Worm (Caenorhabditis elegans) whole organism, young adult: ENCODE measurements around the gene F41C6.7.

Experiments used
- F57C9.4 ChIP-seq: sonication (generic microtip); optimal IDR thresholded peaks from 2 replicates; lab custom pipeline; 2017; ENCODE audit warnings: mild to moderate bottlenecking, missing genetic modification characterization, missing compliant biosample characterization
- T07F8.4 ChIP-seq: sonication (generic microtip); optimal IDR thresholded peaks from 2 replicates; lab custom pipeline; 2016; ENCODE audit warnings: mild to moderate bottlenecking, missing genetic modification characterization, moderate library complexity, missing compliant biosample characterization
- Y53G8AR.9 ChIP-seq: fragments of 200-800 bp; sonication (Bioruptor generic); conservative IDR thresholded peaks from 2 replicates; pipeline ENCODE4 v1.3.6; 2022; ENCODE audit warnings: missing genetic modification reagents, missing genetic modification characterization, missing compliant biosample characterization
- Y95B8A.8 ChIP-seq: fragments of 200-800 bp; sonication (Bioruptor generic); IDR thresholded peaks from 2 replicates; pipeline ENCODE4 v1.3.6; 2022; ENCODE audit warnings: missing genetic modification reagents, missing genetic modification characterization, missing compliant biosample characterization
- ama-1 ChIP-seq, 3 experiments: fragments of 150-350 bp in 1 of 3; sonication (generic microtip) in 2 of 3; optimal IDR thresholded peaks; 2 replicates each; lab custom pipeline; 2014 to 2018; ENCODE audit warnings: missing biosample characterization in 2 of 3, missing genetic modification characterization in 2 of 3, missing genetic modification reagents in 2 of 3
- atf-7 ChIP-seq: sonication (generic microtip); optimal IDR thresholded peaks from 2 replicates; lab custom pipeline; 2017; ENCODE audit warnings: mild to moderate bottlenecking, missing genetic modification characterization, missing compliant biosample characterization
- attf-5 ChIP-seq: fragments of 200-800 bp; sonication (Bioruptor generic); optimal IDR thresholded peaks from 2 replicates; lab custom pipeline; 2018; ENCODE audit warnings: mild to moderate bottlenecking, missing genetic modification characterization, missing compliant biosample characterization
- cebp-1 ChIP-seq, 2 experiments: fragments of 200-800 bp in 1 of 2; sonication (Bioruptor generic) in 1 of 2; sonication (generic microtip) in 1 of 2; IDR thresholded peaks in 1 of 2; optimal IDR thresholded peaks in 1 of 2; 2 replicates each; pipeline versions ENCODE4 v1.3.6 to Lab custom; 2017 to 2022; ENCODE audit warnings: missing compliant biosample characterization in 2 of 2, missing genetic modification characterization in 2 of 2, mild to moderate bottlenecking in 1 of 2, missing genetic modification reagents in 1 of 2, moderate library complexity in 1 of 2
- ceh-100 ChIP-seq: fragments of 200-800 bp; sonication (Bioruptor generic); IDR thresholded peaks from 2 replicates; pipeline ENCODE4 v1.3.6; 2022; ENCODE audit warnings: missing genetic modification reagents, missing genetic modification characterization, missing compliant biosample characterization
- ceh-40 ChIP-seq: fragments of 200-800 bp; sonication (Bioruptor generic); IDR thresholded peaks from 2 replicates; pipeline ENCODE4 v1.3.6; 2022; ENCODE audit warnings: missing genetic modification characterization, missing compliant biosample characterization
- ceh-58 ChIP-seq: fragments of 200-800 bp; sonication (Bioruptor generic); IDR thresholded peaks from 2 replicates; pipeline ENCODE4 v1.3.6; 2022; ENCODE audit warnings: missing genetic modification characterization, missing compliant biosample characterization
- dpff-1 ChIP-seq: sonication (generic microtip); optimal IDR thresholded peaks from 2 replicates; lab custom pipeline; 2017; ENCODE audit warnings: mild to moderate bottlenecking, missing genetic modification characterization, missing compliant biosample characterization
- ets-4 ChIP-seq: fragments of 200-800 bp; sonication (Bioruptor generic); optimal IDR thresholded peaks from 2 replicates; lab custom pipeline; 2018; ENCODE audit warnings: mild to moderate bottlenecking, missing genetic modification characterization, missing compliant biosample characterization
- gei-17 ChIP-seq: fragments of 200-800 bp; sonication (Bioruptor generic); optimal IDR thresholded peaks from 2 replicates; lab custom pipeline; 2018; ENCODE audit warnings: mild to moderate bottlenecking, missing genetic modification characterization, missing compliant biosample characterization
- hlh-12 ChIP-seq: sonication (generic microtip); optimal IDR thresholded peaks from 2 replicates; lab custom pipeline; 2016; ENCODE audit warnings: missing genetic modification characterization, missing compliant biosample characterization
- lag-1 ChIP-seq: fragments of 200-800 bp; sonication (Bioruptor generic); IDR thresholded peaks from 2 replicates; pipeline ENCODE4 v1.3.6; 2022; ENCODE audit warnings: missing genetic modification reagents, missing genetic modification characterization, missing compliant biosample characterization
- lin-26 ChIP-seq: fragments of 200-800 bp; sonication (Bioruptor generic); IDR thresholded peaks from 2 replicates; pipeline ENCODE4 v1.3.6; 2022; ENCODE audit warnings: missing genetic modification reagents, missing genetic modification characterization, missing compliant biosample characterization
- lir-1 ChIP-seq: fragments of 200-800 bp; sonication (Bioruptor generic); conservative IDR thresholded peaks from 2 replicates; pipeline ENCODE4 v1.3.6; 2022; ENCODE audit warnings: missing genetic modification reagents, missing genetic modification characterization, missing compliant biosample characterization
- madf-3 ChIP-seq: fragments of 200-800 bp; sonication (Bioruptor generic); IDR thresholded peaks from 2 replicates; pipeline ENCODE4 v1.3.6; 2022; ENCODE audit warnings: missing genetic modification reagents, missing genetic modification characterization, missing compliant biosample characterization
- nfya-1 ChIP-seq: sonication (generic microtip); optimal IDR thresholded peaks from 2 replicates; lab custom pipeline; 2017; ENCODE audit warnings: antibody characterized with exemption, missing compliant biosample characterization, missing genetic modification characterization, borderline replicate concordance; ENCODE audit not compliant: insufficient read depth
- nfyb-1 ChIP-seq: fragments of 200-800 bp; sonication (Bioruptor generic); IDR thresholded peaks from 2 replicates; pipeline ENCODE4 v1.3.6; 2022; ENCODE audit warnings: missing genetic modification reagents, missing genetic modification characterization, missing compliant biosample characterization
- nhr-80 ChIP-seq: sonication (generic microtip); optimal IDR thresholded peaks from 2 replicates; lab custom pipeline; 2016; ENCODE audit warnings: missing genetic modification characterization, missing compliant biosample characterization
- pbrm-1 ChIP-seq: fragments of 200-800 bp; sonication (Bioruptor generic); IDR thresholded peaks from 2 replicates; pipeline ENCODE4 v1.3.6; 2022; ENCODE audit warnings: missing genetic modification reagents, missing genetic modification characterization, missing compliant biosample characterization
- pha-4 ChIP-seq: fragments of 150-350 bp; sonication (generic microtip); optimal IDR thresholded peaks from 2 replicates; lab custom pipeline; 2014; ENCODE audit warnings: missing biosample characterization, missing genetic modification reagents, missing genetic modification characterization
- rec-8 ChIP-seq, 2 experiments: sonication (generic microtip); optimal IDR thresholded peaks; 2 replicates each; lab custom pipeline; 2016; ENCODE audit warnings: mild to moderate bottlenecking in 2 of 2, missing genetic modification characterization in 2 of 2, missing genetic modification reagents in 2 of 2, missing genotype in 2 of 2, missing biosample characterization in 1 of 2, missing compliant biosample characterization in 1 of 2, moderate library complexity in 1 of 2
- sea-2 ChIP-seq: fragments of 200-800 bp; sonication (Bioruptor generic); IDR thresholded peaks from 2 replicates; pipeline ENCODE4 v1.3.6; 2022; ENCODE audit warnings: missing genetic modification characterization, missing compliant biosample characterization
- snpc-1.1 ChIP-seq: sonication (generic microtip); optimal IDR thresholded peaks from 2 replicates; lab custom pipeline; 2017; ENCODE audit warnings: missing genetic modification characterization, mild to moderate bottlenecking, missing compliant biosample characterization, antibody characterized with exemption, moderate library complexity, missing genotype, missing genetic modification reagents; ENCODE audit not compliant: insufficient read depth
- snpc-1.3 ChIP-seq: sonication (generic microtip); optimal IDR thresholded peaks from 2 replicates; lab custom pipeline; 2017; ENCODE audit warnings: missing genetic modification characterization, mild to moderate bottlenecking, missing compliant biosample characterization, antibody characterized with exemption, moderate library complexity, missing genotype, missing genetic modification reagents; ENCODE audit not compliant: insufficient read depth
- snpc-3.4 ChIP-seq: sonication (generic microtip); optimal IDR thresholded peaks from 2 replicates; lab custom pipeline; 2017; ENCODE audit warnings: missing genetic modification characterization, mild to moderate bottlenecking, missing compliant biosample characterization, antibody characterized with exemption, moderate library complexity, missing genotype, missing genetic modification reagents
- snpc-4 ChIP-seq, 5 experiments: fragments of 150-350 bp in 1 of 5; sonication (generic microtip) in 4 of 5; optimal IDR thresholded peaks; 2 replicates each; lab custom pipeline; 2014 to 2018; ENCODE audit warnings: missing genetic modification characterization in 5 of 5, missing biosample characterization in 3 of 5, antibody characterized with exemption in 2 of 5, mild to moderate bottlenecking in 2 of 5, missing compliant biosample characterization in 2 of 5, missing genotype in 2 of 5, moderate library complexity in 2 of 5, missing genetic modification reagents in 1 of 5
- sptf-2 ChIP-seq: fragments of 200-800 bp; sonication (Bioruptor generic); optimal IDR thresholded peaks from 2 replicates; lab custom pipeline; 2018; ENCODE audit warnings: mild to moderate bottlenecking, missing genetic modification characterization, missing compliant biosample characterization
- tlf-1 ChIP-seq: fragments of 200-800 bp; sonication (Bioruptor generic); optimal IDR thresholded peaks from 2 replicates; lab custom pipeline; 2018; ENCODE audit warnings: mild to moderate bottlenecking, missing genetic modification characterization, missing compliant biosample characterization
- unc-130 ChIP-seq: sonication (generic microtip); optimal IDR thresholded peaks from 2 replicates; lab custom pipeline; 2016; ENCODE audit warnings: missing genetic modification reagents, missing genetic modification characterization, missing compliant biosample characterization
- unc-62 ChIP-seq: fragments of 150-350 bp; optimal IDR thresholded peaks from 2 replicates; lab custom pipeline; 2014; ENCODE audit warnings: missing biosample characterization, missing genetic modification reagents, missing genetic modification characterization
- zfh-2 ChIP-seq: fragments of 200-800 bp; sonication (Bioruptor generic); conservative IDR thresholded peaks from 2 replicates; pipeline ENCODE4 v1.3.6; 2022; ENCODE audit warnings: missing genetic modification reagents, missing genetic modification characterization, missing compliant biosample characterization
- zim-3 ChIP-seq: sonication (generic microtip); optimal IDR thresholded peaks from 2 replicates; lab custom pipeline; 2017; ENCODE audit warnings: mild to moderate bottlenecking, missing genetic modification characterization, moderate library complexity, missing compliant biosample characterization
- ztf-18 ChIP-seq: sonication (generic microtip); optimal IDR thresholded peaks from 2 replicates; lab custom pipeline; 2016; ENCODE audit warnings: missing genotype, mild to moderate bottlenecking, missing genetic modification characterization, missing compliant biosample characterization
- ztf-22 ChIP-seq: fragments of 200-800 bp; sonication (Bioruptor generic); optimal IDR thresholded peaks from 2 replicates; lab custom pipeline; 2018; ENCODE audit warnings: mild to moderate bottlenecking, missing genetic modification characterization, moderate library complexity, missing compliant biosample characterization
- ztf-3 ChIP-seq: fragments of 200-800 bp; sonication (Bioruptor generic); optimal IDR thresholded peaks from 2 replicates; lab custom pipeline; 2018; ENCODE audit warnings: mild to moderate bottlenecking, missing genetic modification characterization, missing compliant biosample characterization
- ztf-6 ChIP-seq: fragments of 200-800 bp; sonication (Bioruptor generic); IDR thresholded peaks from 2 replicates; pipeline ENCODE4 v1.3.6; 2022; ENCODE audit warnings: missing genetic modification reagents, missing genetic modification characterization, missing compliant biosample characterization

Gene F41C6.7

ce11 chrX:6905581-6905980 is 20.5 kb upstream of the F41C6.7 start:
- TF ChIP-seq atf-7: peak; percentile 46
- TF ChIP-seq cebp-1 (GFP tag; IDR thresholded peaks at IDR 0.05; lab: Robert Waterston, UW): no peak
- peak; percentile 41 for TF ChIP-seq cebp-1 (tag; optimal IDR thresholded peaks at IDR 0.05; lab: Kevin White, UChicago)
- TF ChIP-seq Y95B8A.8 (GFP tag; lab: Robert Waterston, UW): no peak
- peak; percentile 13 for TF ChIP-seq ets-4 (GFP tag; lab: Kevin White, UChicago)
- peak; percentile 37 for TF ChIP-seq ztf-22 (GFP tag; lab: Kevin White, UChicago)
- TF ChIP-seq ceh-58: no peak
- peak; percentile 22 for TF ChIP-seq pha-4 (tag; lab: Kevin White, UChicago)
- TF ChIP-seq nhr-80 (tag; lab: Kevin White, UChicago): peak; percentile 83
- no peak for TF ChIP-seq madf-3
- no peak for TF ChIP-seq snpc-1.1
- TF ChIP-seq lir-1 (GFP tag; lab: Robert Waterston, UW): 0 out of 2 replicates have a peak, but pooled peaks have one; percentile 14
- no peak for TF ChIP-seq snpc-1.3
- TF ChIP-seq unc-62 (GFP tag; lab: Kevin White, UChicago): peak; percentile 24

- TF ChIP-seq hlh-12 (no peak), cebp-1 (GFP tag; IDR thresholded peaks at IDR 0.05; lab: Robert Waterston, UW) (peak; percentile 61; the same call in 1 of the 2 replicates), cebp-1 (tag; optimal IDR thresholded peaks at IDR 0.05; lab: Kevin White, UChicago) (peak; percentile 90)
Measured at ce11 chrX:6904064-6904771, 19.1 kb upstream of the F41C6.7 start, which contains the start of gene sid-5. Gene sid-5, plus strand, starts transcription at chrX:6904721.

DNA sequence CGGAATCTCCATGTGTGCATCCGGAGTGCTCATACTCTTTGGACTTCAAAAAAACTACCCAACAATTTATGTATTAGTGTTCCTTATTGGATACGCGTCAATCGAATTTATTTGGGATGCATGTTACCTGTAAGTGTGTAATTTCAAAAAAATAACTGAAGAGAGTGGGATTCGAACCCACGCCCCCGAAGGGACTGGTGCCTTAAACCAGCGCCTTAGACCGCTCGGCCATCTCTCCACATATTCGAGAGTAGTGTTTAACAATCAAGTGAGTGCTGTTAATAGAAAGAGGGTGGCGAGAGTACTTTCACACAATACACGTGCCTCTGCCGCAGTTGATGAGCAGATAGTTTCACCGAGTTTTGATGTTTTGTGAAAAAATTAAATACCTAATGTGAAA is 17.9 kb upstream of the F41C6.7 start:
- TF ChIP-seq snpc-3.4 (peak; percentile 42), dpff-1 (tag; lab: Kevin White, UChicago) (no peak), zim-3 (tag; lab: Kevin White, UChicago) (peak; percentile 86), Y53G8AR.9 (peak; percentile 47; the same call in 1 of the 2 replicates), madf-3 (0 out of 2 replicates have a peak, but pooled peaks have one; percentile 58), snpc-4 (GFP tag; optimal IDR thresholded peaks at IDR 0.05; lab: Kevin White, UChicago) (no peak), snpc-4 (tag; optimal IDR thresholded peaks at IDR 0.05; lab: Kevin White, UChicago) (peak in 2 of 4 experiments; percentile 20 to 65), pbrm-1 (GFP tag; lab: Robert Waterston, UW) (peak; percentile 85), nfya-1 (tag; lab: Kevin White, UChicago) (no peak), sea-2 (GFP tag; lab: Robert Waterston, UW) (no peak), nfyb-1 (GFP tag; lab: Robert Waterston, UW) (peak; percentile 82), T07F8.4 (tag; lab: Kevin White, UChicago) (peak; percentile 47), ets-4 (GFP tag; lab: Kevin White, UChicago) (no peak), sptf-2 (peak; percentile 37), ceh-100 (GFP tag; lab: Robert Waterston, UW) (peak; percentile 59), ceh-40 (GFP tag; lab: Robert Waterston, UW) (peak; percentile 85; the same call in 1 of the 2 replicates), ztf-6 (peak; percentile 35; the same call in 1 of the 2 replicates), attf-5 (GFP tag; lab: Kevin White, UChicago) (peak; percentile 55), unc-130 (peak; percentile 58), lin-26 (GFP tag; lab: Robert Waterston, UW) (no peak; the same call in 1 of the 2 replicates), lag-1 (no peak), ztf-18 (tag; lab: Kevin White, UChicago) (no peak), cebp-1 (GFP tag; IDR thresholded peaks at IDR 0.05; lab: Robert Waterston, UW) (no peak), cebp-1 (tag; optimal IDR thresholded peaks at IDR 0.05; lab: Kevin White, UChicago) (no peak), gei-17 (GFP tag; lab: Kevin White, UChicago) (peak; percentile 48), zfh-2 (GFP tag; lab: Robert Waterston, UW) (no peak), ztf-3 (GFP tag; lab: Kevin White, UChicago) (peak; percentile 28), rec-8 (tag; optimal IDR thresholded peaks at IDR 0.05; lab: Kevin White, UChicago) (peak; percentile 58 to 78), F57C9.4 (tag; lab: Kevin White, UChicago) (no peak), ama-1 (optimal IDR thresholded peaks at IDR 0.05; lab: Kevin White, UChicago) (no peak), ama-1 (GFP tag; optimal IDR thresholded peaks at IDR 0.05; lab: Kevin White, UChicago) (peak; percentile 42 to 73), tlf-1 (GFP tag; lab: Kevin White, UChicago) (peak; percentile 12), ztf-22 (GFP tag; lab: Kevin White, UChicago) (no peak)
